Fruit fly (Drosophila melanogaster) S2 (cell line): ENCODE results near the gene CG7300.

ENCODE experiments used
- CG8478 ChIP-seq: fragments of >200 bp; optimal IDR thresholded peaks from 2 replicates; lab custom pipeline; 2018
- CTCF ChIP-seq, 2 experiments: fragments of >200 bp; optimal IDR thresholded peaks; 2 replicates each; lab custom pipeline; 2018

- TF ChIP-seq CG8478 (lab: Kevin White, UChicago) = no peak
- TF ChIP-seq CTCF (optimal IDR thresholded peaks at IDR 0.05; lab: Kevin White, UChicago) = no peak
These were observed 43.3 kb downstream of the CG7300 start for dm6 chr2L:10654520-10654919.
